Worm (Caenorhabditis elegans): Measurements from ENCODE around the gene hda-5.

DNA sequence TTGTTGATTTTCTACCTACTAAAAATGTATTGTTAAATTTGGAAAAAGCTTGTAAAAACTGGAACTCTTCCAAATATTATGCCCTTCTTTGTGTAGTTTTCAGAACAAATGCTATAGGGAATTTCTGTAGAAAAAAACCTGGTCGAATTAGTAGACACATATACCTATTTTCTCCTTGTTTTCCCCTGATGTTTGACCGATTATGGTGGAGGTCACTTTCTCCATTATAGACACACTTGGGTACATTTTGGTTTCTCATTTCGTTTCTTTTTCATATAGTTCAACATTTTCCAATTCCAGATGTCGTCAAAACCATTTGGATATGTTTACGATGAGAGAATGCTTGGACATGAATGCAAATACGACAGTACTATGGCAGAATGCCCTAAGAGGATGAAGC is at the start of gene hda-5:
- TF ChIP-seq lsy-12 (tag; optimal IDR thresholded peaks at IDR 0.05) (no peak), snpc-4 (tag; optimal IDR thresholded peaks at IDR 0.05) (no peak), nhr-25 (tag; optimal IDR thresholded peaks at IDR 0.05) (no peak), zag-1 (tag; optimal IDR thresholded peaks at IDR 0.05) (no peak), nhr-77 (tag; optimal IDR thresholded peaks at IDR 0.05) (no peak), unc-62 (GFP tag; optimal IDR thresholded peaks at IDR 0.05) (no peak), lin-39 (tag; optimal IDR thresholded peaks at IDR 0.05) (no peak), nhr-11 (tag; optimal IDR thresholded peaks at IDR 0.05) (no peak), nhr-12 (tag; optimal IDR thresholded peaks at IDR 0.05) (no peak), lin-15B (tag; optimal IDR thresholded peaks at IDR 0.05) (no peak), mdl-1 (tag; optimal IDR thresholded peaks at IDR 0.05) (no peak)
